Fruit fly (Drosophila melanogaster) whole organism, embryonic: ENCODE results near the gene CG16853.

Source experiments
- CG10462 ChIP-seq: fragments of 200-800 bp; sonication (Bioruptor generic); optimal IDR thresholded peaks from 2 replicates; lab custom pipeline; 2016; ENCODE audit warnings: missing biosample characterization, missing genetic modification characterization
- CG11695 ChIP-seq: fragments of 200-800 bp; sonication (Bioruptor generic); IDR thresholded peaks from 3 replicates; pipeline ENCODE4 v1.3.6; 2022; ENCODE audit warnings: missing biosample characterization, missing genetic modification characterization
- CG12942 ChIP-seq: fragments of 200-800 bp; sonication (Bioruptor generic); optimal IDR thresholded peaks from 3 replicates; lab custom pipeline; 2016; ENCODE audit warnings: missing biosample characterization, missing genetic modification characterization
- CG13287 ChIP-seq: fragments of 200-800 bp; sonication (Bioruptor generic); IDR thresholded peaks from 2 replicates; pipeline ENCODE4 v1.3.6; 2022; ENCODE audit warnings: missing biosample characterization, missing genetic modification characterization; ENCODE audit not compliant: partially characterized antibody
- CG13775 ChIP-seq: fragments of 200-800 bp; sonication (Bioruptor generic); optimal IDR thresholded peaks from 3 replicates; lab custom pipeline; 2017; ENCODE audit warnings: missing biosample characterization, mild to moderate bottlenecking, missing genetic modification characterization
- CG14667 ChIP-seq: fragments of 200-800 bp; sonication (Bioruptor generic); IDR thresholded peaks from 2 replicates; pipeline ENCODE4 v1.3.6; 2022; ENCODE audit warnings: missing biosample characterization, missing genetic modification characterization
- CG1832 ChIP-seq: fragments of 200-800 bp; sonication (Bioruptor generic); optimal IDR thresholded peaks from 2 replicates; lab custom pipeline; 2017; ENCODE audit warnings: missing biosample characterization, mild to moderate bottlenecking, missing genetic modification characterization, inconsistent platforms
- CG30020 ChIP-seq: fragments of 200-800 bp; optimal IDR thresholded peaks from 2 replicates; lab custom pipeline; 2019; ENCODE audit warnings: missing biosample characterization, mild to moderate bottlenecking, missing genetic modification characterization, moderate library complexity
- CG31224 ChIP-seq: fragments of 200-800 bp; sonication (Bioruptor generic); IDR thresholded peaks from 2 replicates; pipeline ENCODE4 v1.3.6; 2022; ENCODE audit warnings: missing biosample characterization, missing genetic modification characterization
- CG31388 ChIP-seq: fragments of 200-800 bp; sonication (Bioruptor generic); optimal IDR thresholded peaks from 2 replicates; lab custom pipeline; 2016; ENCODE audit warnings: missing biosample characterization, missing genetic modification characterization
- CG3847 ChIP-seq: fragments of 200-800 bp; sonication (Bioruptor generic); IDR thresholded peaks from 2 replicates; pipeline ENCODE4 v1.3.6; 2022; ENCODE audit warnings: missing biosample characterization, missing genetic modification characterization
- CG4360 ChIP-seq: fragments of 200-800 bp; sonication (Bioruptor generic); IDR thresholded peaks from 2 replicates; pipeline ENCODE4 v1.3.6; 2022; ENCODE audit warnings: missing biosample characterization, missing genetic modification characterization
- CG4730 ChIP-seq: fragments of 200-800 bp; sonication (Bioruptor generic); IDR thresholded peaks from 2 replicates; pipeline ENCODE4 v1.3.6; 2022; ENCODE audit warnings: missing biosample characterization, missing genetic modification characterization
- CG6254 ChIP-seq: fragments of 200-800 bp; sonication (Bioruptor generic); optimal IDR thresholded peaks from 3 replicates; lab custom pipeline; 2017; ENCODE audit warnings: mild to moderate bottlenecking, missing biosample characterization, missing genetic modification reagents, missing genetic modification characterization
- CG7786 ChIP-seq: fragments of 200-800 bp; sonication (Bioruptor generic); optimal IDR thresholded peaks from 2 replicates; lab custom pipeline; 2016; ENCODE audit warnings: missing biosample characterization, missing genetic modification characterization
- CG7963 ChIP-seq: fragments of 200-800 bp; sonication (Bioruptor generic); IDR thresholded peaks from 3 replicates; pipeline ENCODE4 v1.3.6; 2022; ENCODE audit warnings: missing biosample characterization, missing genetic modification characterization; ENCODE audit not compliant: partially characterized antibody
- CG8089 ChIP-seq: fragments of 200-800 bp; sonication (Bioruptor generic); optimal IDR thresholded peaks from 3 replicates; lab custom pipeline; 2016; ENCODE audit warnings: missing biosample characterization, missing genetic modification characterization
- CG8924 ChIP-seq: fragments of 200-800 bp; optimal IDR thresholded peaks from 3 replicates; lab custom pipeline; 2019; ENCODE audit warnings: missing biosample characterization, mild to moderate bottlenecking, missing genetic modification characterization, moderate library complexity
- D19B ChIP-seq: fragments of 200-800 bp; sonication (Bioruptor generic); optimal IDR thresholded peaks from 2 replicates; lab custom pipeline; 2017; ENCODE audit warnings: missing biosample characterization, mild to moderate bottlenecking, missing genetic modification characterization
- Dref ChIP-seq: fragments of 200-800 bp; sonication (Bioruptor generic); IDR thresholded peaks from 2 replicates; pipeline ENCODE4 v1.3.6; 2022; ENCODE audit warnings: missing biosample characterization, missing genetic modification characterization
- Eip74EF ChIP-seq, 2 experiments: fragments of 200-800 bp in 1 of 2; fragments of >200 bp in 1 of 2; sonication (Bioruptor generic) in 1 of 2; optimal IDR thresholded peaks; 2 replicates each; lab custom pipeline; 2017 to 2019; ENCODE audit warnings: missing biosample characterization in 2 of 2, missing genetic modification characterization in 2 of 2, mild to moderate bottlenecking in 1 of 2, moderate library complexity in 1 of 2
- Hand ChIP-seq: fragments of 200-800 bp; sonication (Bioruptor generic); optimal IDR thresholded peaks from 2 replicates; lab custom pipeline; 2017; ENCODE audit warnings: mild to moderate bottlenecking, missing biosample characterization, missing genetic modification reagents, missing genetic modification characterization
- Hsf ChIP-seq: fragments of 200-800 bp; sonication (Bioruptor generic); optimal IDR thresholded peaks from 3 replicates; lab custom pipeline; 2016; ENCODE audit warnings: missing biosample characterization, missing genetic modification characterization
- Lim3 ChIP-seq: fragments of 200-800 bp; sonication (Bioruptor generic); IDR thresholded peaks from 2 replicates; pipeline ENCODE4 v1.3.6; 2022; ENCODE audit warnings: missing biosample characterization, missing genetic modification characterization
- Meics ChIP-seq: fragments of 200-800 bp; sonication (Bioruptor generic); optimal IDR thresholded peaks from 2 replicates; lab custom pipeline; 2017; ENCODE audit warnings: missing biosample characterization, mild to moderate bottlenecking, missing genetic modification characterization
- Neu2 ChIP-seq: fragments of 200-800 bp; sonication (Bioruptor generic); optimal IDR thresholded peaks from 3 replicates; lab custom pipeline; 2016; ENCODE audit warnings: missing biosample characterization, missing genetic modification characterization, borderline replicate concordance
- Opbp ChIP-seq: fragments of 200-800 bp; sonication (Bioruptor generic); IDR thresholded peaks from 3 replicates; pipeline ENCODE4 v1.3.6; 2022; ENCODE audit warnings: missing biosample characterization, missing genetic modification characterization; ENCODE audit not compliant: partially characterized antibody
- Sox102F ChIP-seq: fragments of 200-800 bp; sonication (Bioruptor generic); optimal IDR thresholded peaks from 2 replicates; lab custom pipeline; 2018; ENCODE audit warnings: missing biosample characterization, mild to moderate bottlenecking, missing genetic modification characterization, moderate library complexity
- Spps ChIP-seq: fragments of 200-800 bp; sonication (Bioruptor generic); optimal IDR thresholded peaks from 2 replicates; lab custom pipeline; 2018; ENCODE audit warnings: missing biosample characterization, mild to moderate bottlenecking, missing genetic modification characterization
- ab ChIP-seq: fragments of 200-800 bp; sonication (Bioruptor generic); optimal IDR thresholded peaks from 2 replicates; lab custom pipeline; 2016; ENCODE audit warnings: missing biosample characterization, missing genetic modification characterization
- ase ChIP-seq: fragments of 200-800 bp; sonication (Bioruptor generic); IDR thresholded peaks from 3 replicates; pipeline ENCODE4 v1.3.6; 2022; ENCODE audit warnings: missing biosample characterization, missing genetic modification characterization
- bsh ChIP-seq, 2 experiments: fragments of 200-800 bp; sonication (Bioruptor generic); optimal IDR thresholded peaks; 2 replicates each; lab custom pipeline; 2017 to 2018; ENCODE audit warnings: mild to moderate bottlenecking in 2 of 2, missing biosample characterization in 2 of 2, missing genetic modification characterization in 2 of 2, moderate library complexity in 1 of 2
- ci ChIP-seq: fragments of 200-800 bp; sonication (Bioruptor generic); IDR thresholded peaks from 3 replicates; pipeline ENCODE4 v1.3.6; 2022; ENCODE audit warnings: missing biosample characterization, missing genetic modification characterization
- eyg ChIP-seq: fragments of 200-800 bp; sonication (Bioruptor generic); optimal IDR thresholded peaks from 3 replicates; lab custom pipeline; 2016; ENCODE audit warnings: missing biosample characterization, missing genetic modification characterization
- fd102C ChIP-seq: fragments of 200-800 bp; sonication (Bioruptor generic); optimal IDR thresholded peaks from 2 replicates; lab custom pipeline; 2018; ENCODE audit warnings: missing biosample characterization, mild to moderate bottlenecking, missing genetic modification characterization, moderate library complexity
- gem ChIP-seq: fragments of 200-800 bp; sonication (Bioruptor generic); optimal IDR thresholded peaks from 2 replicates; lab custom pipeline; 2019; ENCODE audit warnings: missing biosample characterization, mild to moderate bottlenecking, missing genetic modification characterization, moderate library complexity
- ham ChIP-seq: fragments of 200-800 bp; sonication (Bioruptor generic); IDR thresholded peaks from 2 replicates; pipeline ENCODE4 v1.3.6; 2022; ENCODE audit warnings: missing biosample characterization, missing genetic modification characterization
- her ChIP-seq: fragments of 200-800 bp; sonication (Bioruptor generic); optimal IDR thresholded peaks from 2 replicates; lab custom pipeline; 2016; ENCODE audit warnings: missing biosample characterization, missing genetic modification characterization
- lbe ChIP-seq: fragments of 200-800 bp; sonication (Bioruptor generic); optimal IDR thresholded peaks from 2 replicates; lab custom pipeline; 2016; ENCODE audit warnings: missing biosample characterization, mild to moderate bottlenecking, missing genetic modification characterization
- lola ChIP-seq, 3 experiments: fragments of >200 bp in 2 of 3; fragments of 200-800 bp in 1 of 3; sonication (Bioruptor generic) in 1 of 3; optimal IDR thresholded peaks; 2 replicates each; lab custom pipeline; 2017 to 2019; ENCODE audit warnings: missing biosample characterization in 3 of 3, missing genetic modification characterization in 3 of 3, mild to moderate bottlenecking in 1 of 3, moderate library complexity in 1 of 3
- nerfin-1 ChIP-seq: fragments of 200-800 bp; sonication (Bioruptor generic); optimal IDR thresholded peaks from 3 replicates; lab custom pipeline; 2019; ENCODE audit warnings: missing biosample characterization, mild to moderate bottlenecking, missing genetic modification characterization, moderate library complexity
- peb ChIP-seq: fragments of 200-800 bp; sonication (Bioruptor generic); IDR thresholded peaks from 2 replicates; pipeline ENCODE4 v1.3.6; 2022; ENCODE audit warnings: missing biosample characterization, missing genetic modification characterization
- pum ChIP-seq: fragments of 200-800 bp; sonication (Bioruptor generic); optimal IDR thresholded peaks from 2 replicates; lab custom pipeline; 2016; ENCODE audit warnings: missing biosample characterization, missing genetic modification characterization
- shn ChIP-seq: fragments of 200-800 bp; sonication (Bioruptor generic); optimal IDR thresholded peaks from 3 replicates; lab custom pipeline; 2016; ENCODE audit warnings: missing biosample characterization, missing genetic modification characterization
- stwl ChIP-seq: fragments of 200-800 bp; sonication (Bioruptor generic); optimal IDR thresholded peaks from 3 replicates; lab custom pipeline; 2018; ENCODE audit warnings: missing biosample characterization, mild to moderate bottlenecking, missing genetic modification characterization, moderate library complexity
- wdn ChIP-seq: fragments of 200-800 bp; sonication (Bioruptor generic); IDR thresholded peaks from 2 replicates; pipeline ENCODE4 v1.3.6; 2022; ENCODE audit warnings: missing biosample characterization, missing genetic modification characterization
- zen2 ChIP-seq: fragments of 200-800 bp; sonication (Bioruptor generic); IDR thresholded peaks from 3 replicates; pipeline ENCODE4 v1.3.6; 2022; ENCODE audit warnings: missing biosample characterization, missing genetic modification characterization; ENCODE audit not compliant: partially characterized antibody

The CG16853 gene

DNA sequence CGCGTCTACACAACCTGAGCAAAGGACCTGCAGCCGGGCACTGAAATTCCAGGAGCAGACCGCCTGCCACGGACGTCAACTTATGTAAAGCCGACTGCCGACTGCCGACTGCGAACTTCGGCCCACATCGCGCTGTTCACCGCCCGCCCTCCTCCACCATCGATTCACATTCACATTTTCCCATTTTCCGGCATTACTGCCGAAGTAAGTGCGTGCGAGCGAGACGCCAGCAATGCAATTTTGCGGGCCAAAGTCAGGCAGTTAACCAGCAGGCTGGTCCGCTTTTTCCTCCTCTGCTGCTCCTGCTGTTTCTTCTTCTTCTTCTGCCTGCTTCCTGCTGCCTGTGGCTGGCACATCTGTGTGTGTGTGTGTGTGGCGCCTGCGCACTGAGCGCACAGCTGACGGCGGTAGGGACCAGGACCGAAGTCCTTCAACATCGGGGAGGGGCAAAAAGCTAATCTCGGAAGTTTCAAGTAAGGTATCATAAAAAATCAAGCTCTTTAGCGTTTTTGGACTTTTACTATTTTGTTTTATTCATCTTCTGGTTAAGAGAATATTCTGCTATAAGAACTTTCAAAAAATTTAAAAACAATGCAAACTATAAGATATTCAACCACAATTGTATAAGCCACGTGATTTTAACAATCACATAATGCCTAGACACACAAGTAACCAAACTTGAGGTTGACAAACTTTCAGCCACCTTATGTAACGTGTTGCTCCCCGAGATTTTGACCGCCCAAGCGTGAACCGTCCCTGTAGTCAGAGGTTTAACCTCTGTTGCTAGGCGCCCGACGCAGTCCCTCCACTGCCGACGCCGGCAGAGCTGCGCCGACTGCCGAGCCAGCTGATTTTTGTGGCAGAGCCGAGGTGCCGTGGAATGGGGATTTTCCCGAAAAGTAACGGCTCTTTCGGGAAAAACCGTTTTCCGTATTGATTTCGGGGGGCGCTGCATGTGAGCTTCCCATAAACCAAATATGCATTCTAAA is 6.0 kb downstream of the CG16853 start (continued):
- TF ChIP-seq CG4730: no peak
- no peak for TF ChIP-seq CG30020 (tag; lab: Kevin White, UChicago)
- peak; percentile 60; the same call in 1 of the 3 replicates for TF ChIP-seq Opbp (GFP tag; lab: Robert Waterston, UW)
- no peak for TF ChIP-seq Eip74EF (GFP tag; optimal IDR thresholded peaks at IDR 0.05; lab: Kevin White, UChicago)
- TF ChIP-seq fd102C (GFP tag; lab: Kevin White, UChicago): peak; percentile 35
- TF ChIP-seq CG10462 (GFP tag; lab: Kevin White, UChicago): peak; percentile 10
- no peak for TF ChIP-seq CG6254 (GFP tag; lab: Kevin White, UChicago)
- TF ChIP-seq peb (GFP tag; lab: Robert Waterston, UW): no peak
- no peak for TF ChIP-seq CG12942 (GFP tag; lab: Kevin White, UChicago)
- TF ChIP-seq CG11695: peak; percentile 41; the same call in 1 of the 3 replicates
- TF ChIP-seq stwl (tag; lab: Kevin White, UChicago): no peak
- TF ChIP-seq Meics (GFP tag; lab: Kevin White, UChicago): peak; percentile 76
- peak in 1 of 3 experiments; percentile 66 for TF ChIP-seq lola (GFP tag; optimal IDR thresholded peaks at IDR 0.05; lab: Kevin White, UChicago)
- no peak for TF ChIP-seq Neu2 (GFP tag; lab: Kevin White, UChicago)
- TF ChIP-seq CG31224: peak; percentile 27; the same call in 1 of the 2 replicates
- TF ChIP-seq D19B (GFP tag; lab: Kevin White, UChicago): peak; percentile 20
- TF ChIP-seq pum (GFP tag; lab: Kevin White, UChicago): peak; percentile 64
- no peak for TF ChIP-seq wdn (GFP tag; lab: Robert Waterston, UW)
- TF ChIP-seq gem (tag; lab: Kevin White, UChicago): peak; percentile 70
- peak; percentile 28 for TF ChIP-seq CG13775 (GFP tag; lab: Kevin White, UChicago)
- peak; percentile 50 for TF ChIP-seq nerfin-1 (tag; lab: Kevin White, UChicago)
- no peak for TF ChIP-seq shn (GFP tag; lab: Kevin White, UChicago)
- TF ChIP-seq Lim3 (GFP tag; lab: Robert Waterston, UW): no peak
- no peak for TF ChIP-seq CG3847 (GFP tag; lab: Robert Waterston, UW)
- no peak for TF ChIP-seq ham (GFP tag; lab: Robert Waterston, UW)
- no peak for TF ChIP-seq lbe (GFP tag; lab: Kevin White, UChicago)
- peak in 1 of 2 experiments; percentile 44 for TF ChIP-seq bsh (GFP tag; optimal IDR thresholded peaks at IDR 0.05; lab: Kevin White, UChicago)
- TF ChIP-seq ci: no peak; the same call in 2 of the 3 replicates
- TF ChIP-seq CG7786 (GFP tag; lab: Kevin White, UChicago): peak; percentile 76
- 0 out of 3 replicates have a peak, but pooled peaks have one; percentile 27 for TF ChIP-seq CG7963 (GFP tag; lab: Robert Waterston, UW)
- no peak for TF ChIP-seq Dref
- TF ChIP-seq CG1832 (GFP tag; lab: Kevin White, UChicago): peak; percentile 51
- TF ChIP-seq ab (GFP tag; lab: Kevin White, UChicago): no peak
- no peak for TF ChIP-seq her (GFP tag; lab: Kevin White, UChicago)
- TF ChIP-seq CG8089 (GFP tag; lab: Kevin White, UChicago): no peak
- peak; percentile 12 for TF ChIP-seq Hand (GFP tag; lab: Kevin White, UChicago)
- TF ChIP-seq zen2 (GFP tag; lab: Robert Waterston, UW): no peak
- TF ChIP-seq CG31388 (GFP tag; lab: Kevin White, UChicago): no peak
- TF ChIP-seq CG4360 (GFP tag; lab: Robert Waterston, UW): no peak
- peak; percentile 33 for TF ChIP-seq CG8924 (tag; lab: Kevin White, UChicago)
- TF ChIP-seq ase (GFP tag; lab: Robert Waterston, UW): no peak
- TF ChIP-seq Sox102F (GFP tag; lab: Kevin White, UChicago): peak; percentile 24
- TF ChIP-seq CG13287 (GFP tag; lab: Robert Waterston, UW): no peak
- TF ChIP-seq Spps (tag; lab: Kevin White, UChicago): no peak
- peak; percentile 41 for TF ChIP-seq Hsf (GFP tag; lab: Kevin White, UChicago)
- no peak for TF ChIP-seq CG14667 (GFP tag; lab: Robert Waterston, UW)
- TF ChIP-seq eyg (GFP tag; lab: Kevin White, UChicago): no peak
